Worm (Caenorhabditis elegans) whole organism, L4 larva: Measurements from ENCODE around the gene ddx-19.
A peak's percentile ranks its signal among the peaks of the same experiment; 100 is the strongest.

Source experiments
- F26F4.8 ChIP-seq: fragments of 200-800 bp; sonication (Bioruptor generic); conservative IDR thresholded peaks from 2 replicates; pipeline ENCODE4 v1.3.6; 2022; ENCODE audit warnings: missing genetic modification characterization, missing compliant biosample characterization
- F37D6.2 ChIP-seq: sonication (generic microtip); optimal IDR thresholded peaks from 2 replicates; lab custom pipeline; 2016; ENCODE audit warnings: mild to moderate bottlenecking, missing genetic modification characterization, missing compliant biosample characterization
- R02D3.7 ChIP-seq: fragments of 150-350 bp; sonication (generic microtip); optimal IDR thresholded peaks from 3 replicates; lab custom pipeline; 2014; ENCODE audit warnings: missing biosample characterization, missing genetic modification characterization
- T26A8.4 ChIP-seq: fragments of 200-800 bp; sonication (Bioruptor generic); IDR thresholded peaks from 2 replicates; pipeline ENCODE4 v1.3.6; 2022; ENCODE audit warnings: missing genetic modification characterization, missing compliant biosample characterization
- Y75B8A.6 ChIP-seq: fragments of 200-800 bp; sonication (Bioruptor generic); IDR thresholded peaks from 2 replicates; pipeline ENCODE4 v1.3.6; 2022; ENCODE audit warnings: missing genetic modification reagents, missing genetic modification characterization, missing compliant biosample characterization
- ZK337.2 ChIP-seq: fragments of 200-800 bp; sonication (Bioruptor generic); IDR thresholded peaks from 2 replicates; pipeline ENCODE4 v1.3.6; 2022; ENCODE audit warnings: missing genetic modification reagents, missing genetic modification characterization, missing compliant biosample characterization
- aly-2 ChIP-seq: sonication (generic microtip); optimal IDR thresholded peaks from 2 replicates; lab custom pipeline; 2018; ENCODE audit warnings: missing biosample characterization, missing genetic modification characterization
- attf-4 ChIP-seq: sonication (generic microtip); optimal IDR thresholded peaks from 3 replicates; lab custom pipeline; 2017; ENCODE audit warnings: missing biosample characterization, missing genetic modification characterization
- ceh-20 ChIP-seq: fragments of 200-800 bp; sonication (Bioruptor generic); IDR thresholded peaks from 2 replicates; pipeline ENCODE4 v1.3.6; 2022; ENCODE audit warnings: missing genetic modification reagents, missing genetic modification characterization, missing compliant biosample characterization
- ces-1 ChIP-seq: fragments of 150-350 bp; sonication (generic microtip); optimal IDR thresholded peaks from 4 replicates; lab custom pipeline; 2014; ENCODE audit warnings: missing biosample characterization, missing genetic modification reagents, missing genetic modification characterization
- daf-16 ChIP-seq, 3 experiments: sonication (generic microtip); optimal IDR thresholded peaks; 2 replicates each; lab custom pipeline; 2016 to 2017; ENCODE audit warnings: missing genetic modification characterization in 3 of 3, missing genetic modification reagents in 3 of 3, mild to moderate bottlenecking in 2 of 3, missing compliant biosample characterization in 2 of 3, missing biosample characterization in 1 of 3, moderate library complexity in 1 of 3
- dmd-6 ChIP-seq: fragments of 200-800 bp; sonication (Bioruptor generic); IDR thresholded peaks from 2 replicates; pipeline ENCODE4 v1.3.6; 2022; ENCODE audit warnings: missing genetic modification reagents, missing genetic modification characterization, missing compliant biosample characterization
- duxl-1 ChIP-seq: sonication (generic microtip); optimal IDR thresholded peaks from 2 replicates; lab custom pipeline; 2016; ENCODE audit warnings: mild to moderate bottlenecking, missing genetic modification characterization, moderate library complexity, missing compliant biosample characterization; ENCODE audit not compliant: poor library complexity
- dve-1 ChIP-seq: sonication (generic microtip); optimal IDR thresholded peaks from 2 replicates; lab custom pipeline; 2017; ENCODE audit warnings: antibody characterized with exemption, mild to moderate bottlenecking, missing genetic modification characterization, missing compliant biosample characterization; ENCODE audit not compliant: insufficient read depth
- egl-27 ChIP-seq: sonication (generic microtip); optimal IDR thresholded peaks from 3 replicates; lab custom pipeline; 2017; ENCODE audit warnings: missing biosample characterization, missing genetic modification reagents, missing genetic modification characterization
- egl-43 ChIP-seq: fragments of 200-800 bp; sonication (Bioruptor generic); IDR thresholded peaks from 2 replicates; pipeline ENCODE4 v1.3.6; 2022; ENCODE audit warnings: missing genetic modification reagents, missing genetic modification characterization, missing compliant biosample characterization
- hlh-11 ChIP-seq: fragments of 200-800 bp; sonication (Bioruptor generic); optimal IDR thresholded peaks from 2 replicates; lab custom pipeline; 2018; ENCODE audit warnings: mild to moderate bottlenecking, missing genetic modification characterization, missing compliant biosample characterization
- jun-1 ChIP-seq: fragments of 150-350 bp; optimal IDR thresholded peaks from 2 replicates; lab custom pipeline; 2014; ENCODE audit warnings: missing biosample characterization, missing genetic modification reagents, missing genetic modification characterization
- lin-29 ChIP-seq: fragments of 200-800 bp; sonication (Bioruptor generic); IDR thresholded peaks from 2 replicates; pipeline ENCODE4 v1.3.6; 2022; ENCODE audit warnings: missing genetic modification reagents, missing genetic modification characterization, missing compliant biosample characterization
- lin-38 ChIP-seq: fragments of 200-800 bp; sonication (Bioruptor generic); IDR thresholded peaks from 2 replicates; pipeline ENCODE4 v1.3.6; 2022; ENCODE audit warnings: missing genetic modification reagents, missing genetic modification characterization, missing compliant biosample characterization
- lin-39 ChIP-seq: fragments of 150-350 bp; optimal IDR thresholded peaks from 2 replicates; lab custom pipeline; 2014; ENCODE audit warnings: missing biosample characterization, missing genetic modification reagents, missing genetic modification characterization
- mdl-1 ChIP-seq, 2 experiments: fragments of 150-350 bp in 1 of 2; sonication (generic microtip) in 1 of 2; optimal IDR thresholded peaks; 2 replicates each; lab custom pipeline; 2014 to 2017; ENCODE audit warnings: missing biosample characterization in 2 of 2, missing genetic modification characterization in 2 of 2
- mes-2 ChIP-seq: sonication (generic microtip); optimal IDR thresholded peaks from 2 replicates; lab custom pipeline; 2016; ENCODE audit warnings: missing genotype, mild to moderate bottlenecking, missing genetic modification characterization, missing compliant biosample characterization; ENCODE audit not compliant: poor library complexity, severe bottlenecking
- nhr-10 ChIP-seq: fragments of 150-350 bp; optimal IDR thresholded peaks from 2 replicates; lab custom pipeline; 2014; ENCODE audit warnings: missing biosample characterization, missing genetic modification characterization
- nhr-102 ChIP-seq: sonication (generic microtip); optimal IDR thresholded peaks from 2 replicates; lab custom pipeline; 2016; ENCODE audit warnings: mild to moderate bottlenecking, missing genetic modification characterization, moderate library complexity, missing compliant biosample characterization
- nhr-11 ChIP-seq: fragments of 150-350 bp; optimal IDR thresholded peaks from 2 replicates; lab custom pipeline; 2014; ENCODE audit warnings: missing biosample characterization, missing genetic modification characterization
- sdz-12 ChIP-seq: fragments of 200-800 bp; sonication (Bioruptor generic); optimal IDR thresholded peaks from 2 replicates; lab custom pipeline; 2018; ENCODE audit warnings: mild to moderate bottlenecking, missing genetic modification characterization, missing compliant biosample characterization
- snpc-1.2 ChIP-seq: fragments of 200-800 bp; sonication (Bioruptor generic); IDR thresholded peaks from 2 replicates; pipeline ENCODE4 v1.3.6; 2022; ENCODE audit warnings: missing genetic modification reagents, missing genetic modification characterization, missing compliant biosample characterization
- snpc-4 ChIP-seq: fragments of 150-350 bp; optimal IDR thresholded peaks from 2 replicates; lab custom pipeline; 2014; ENCODE audit warnings: missing biosample characterization, missing genetic modification characterization
- spr-3 ChIP-seq: fragments of 200-800 bp; sonication (Bioruptor generic); optimal IDR thresholded peaks from 2 replicates; lab custom pipeline; 2018; ENCODE audit warnings: mild to moderate bottlenecking, missing genetic modification characterization, missing compliant biosample characterization
- tra-1 ChIP-seq: fragments of 200-800 bp; sonication (Bioruptor generic); IDR thresholded peaks from 2 replicates; pipeline ENCODE4 v1.3.6; 2022; ENCODE audit warnings: missing genetic modification reagents, missing genetic modification characterization, missing compliant biosample characterization
- unc-39 ChIP-seq: sonication (generic microtip); optimal IDR thresholded peaks from 2 replicates; lab custom pipeline; 2017; ENCODE audit warnings: missing biosample characterization, missing genetic modification characterization
- unc-62 ChIP-seq, 3 experiments: fragments of 150-350 bp in 1 of 3; sonication (generic microtip); optimal IDR thresholded peaks in 2 of 3; peaks in 1 of 3; 1 replicate in 1 of 3; 2 replicates in 2 of 3; lab custom pipeline; 2014 to 2017; ENCODE audit warnings: missing biosample characterization in 3 of 3, missing genetic modification characterization in 3 of 3, missing genetic modification reagents in 3 of 3, missing genotype in 1 of 3
- ztf-7 ChIP-seq: fragments of 150-350 bp; optimal IDR thresholded peaks from 2 replicates; lab custom pipeline; 2014; ENCODE audit warnings: missing biosample characterization, missing genetic modification characterization

ddx-19 gene

ce11 chrII:8903871-8904270, 19.2 kb downstream of the ddx-19 start:
- TF ChIP-seq F37D6.2 (tag; lab: Kevin White, UChicago) (no peak), mdl-1 (tag; optimal IDR thresholded peaks at IDR 0.05; lab: Kevin White, UChicago) (no peak), attf-4 (no peak), unc-62 (GFP tag; optimal IDR thresholded peaks at IDR 0.05 in 1 of 2; lab: Kevin White, UChicago) (peak in 1 of 2 experiments; percentile 96), unc-62 (tag; optimal IDR thresholded peaks at IDR 0.05; lab: Kevin White, UChicago) (no peak), mes-2 (tag; lab: Kevin White, UChicago) (no peak), ces-1 (GFP tag; lab: Kevin White, UChicago) (no peak), Y75B8A.6 (no peak)

DNA sequence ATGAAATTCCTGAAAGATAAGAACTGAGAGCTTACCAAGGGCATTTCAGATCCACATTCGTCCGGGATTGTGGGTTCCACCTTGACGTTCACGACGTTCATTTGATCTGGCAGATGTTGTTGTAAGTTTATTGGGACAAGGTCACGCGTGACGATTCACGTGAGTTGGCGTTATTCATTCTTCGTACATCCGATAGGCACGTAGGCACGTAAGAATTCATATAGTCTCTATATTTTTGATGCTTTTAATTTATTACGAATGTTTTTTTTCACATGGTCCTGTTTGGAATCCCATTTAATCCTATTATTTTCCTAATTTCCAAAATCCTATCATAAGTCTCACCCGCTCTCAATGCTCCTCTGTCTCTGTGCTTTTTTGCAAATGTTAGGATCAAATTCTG, 27.2 kb downstream of the ddx-19 start, which contains the start of gene B0457.4:
Gene B0457.4 (minus strand): TSS at position 101 of the 400 bp plus-strand sequence.
- no peak for TF ChIP-seq ztf-7
- no peak for TF ChIP-seq aly-2 (tag; lab: Kevin White, UChicago)
- no peak for TF ChIP-seq egl-27 (tag; lab: Kevin White, UChicago)
- no peak for TF ChIP-seq mdl-1 (tag; optimal IDR thresholded peaks at IDR 0.05; lab: Kevin White, UChicago)
- no peak for TF ChIP-seq lin-39 (tag; lab: Kevin White, UChicago)
- no peak for TF ChIP-seq F37D6.2 (tag; lab: Kevin White, UChicago)
- no peak for TF ChIP-seq daf-16 (GFP tag; optimal IDR thresholded peaks at IDR 0.05; lab: Kevin White, UChicago)
- no peak for TF ChIP-seq daf-16 (tag; optimal IDR thresholded peaks at IDR 0.05; lab: Kevin White, UChicago)
- no peak for TF ChIP-seq hlh-11
- no peak for TF ChIP-seq lin-38 (GFP tag; lab: Robert Waterston, UW)
- no peak for TF ChIP-seq unc-39
- no peak for TF ChIP-seq Y75B8A.6
- no peak for TF ChIP-seq spr-3 (GFP tag; lab: Kevin White, UChicago)
- no peak for TF ChIP-seq nhr-11 (tag; lab: Kevin White, UChicago)

- TF ChIP-seq nhr-10 (tag; lab: Kevin White, UChicago): no peak
- TF ChIP-seq ZK337.2 (GFP tag; lab: Robert Waterston, UW): no peak
- no peak for TF ChIP-seq dmd-6 (GFP tag; lab: Robert Waterston, UW)
- TF ChIP-seq sdz-12: no peak
- no peak for TF ChIP-seq lin-29 (GFP tag; lab: Robert Waterston, UW)
- no peak for TF ChIP-seq snpc-1.2 (GFP tag; lab: Robert Waterston, UW)
- TF ChIP-seq F26F4.8: no peak
- no peak for TF ChIP-seq T26A8.4 (GFP tag; lab: Robert Waterston, UW)
These were observed 27.9 kb downstream of the ddx-19 start for ce11 chrII:8912523-8913017.

- TF ChIP-seq jun-1 (tag; lab: Kevin White, UChicago): no peak
- peak; percentile 15 for TF ChIP-seq dve-1 (tag; lab: Kevin White, UChicago)
- TF ChIP-seq ceh-20 (GFP tag; lab: Robert Waterston, UW): peak; percentile 68; the same call in 1 of the 2 replicates
- TF ChIP-seq dmd-6 (GFP tag; lab: Robert Waterston, UW): peak; percentile 89
- TF ChIP-seq tra-1 (GFP tag; lab: Robert Waterston, UW): peak; percentile 47; the same call in 1 of the 2 replicates
- TF ChIP-seq egl-43 (GFP tag; lab: Robert Waterston, UW): no peak
- TF ChIP-seq, all 104 proteins: peak for 4
These were observed 30.0 kb downstream of the ddx-19 start for ce11 chrII:8914654-8915053.

DNA sequence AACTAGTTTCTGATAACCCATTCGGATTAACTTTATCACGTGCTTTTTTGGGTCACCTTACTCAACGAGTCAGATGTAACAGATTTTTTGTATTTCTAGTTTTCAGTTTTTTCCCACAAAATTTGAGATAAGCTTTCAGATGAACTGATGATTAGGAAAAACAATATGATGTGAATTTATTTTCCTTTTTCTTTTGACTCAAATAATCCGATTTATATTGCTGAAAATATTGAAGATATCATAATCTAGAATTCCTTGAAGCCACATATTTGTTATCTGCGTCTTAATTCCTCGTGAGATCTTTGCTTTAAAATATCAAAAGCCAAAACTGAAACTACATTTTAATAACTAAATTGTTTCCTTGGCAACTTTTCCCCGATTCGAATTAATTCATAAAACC, 32.0 kb downstream of the ddx-19 start:
- TF ChIP-seq dve-1 (tag; lab: Kevin White, UChicago): no peak
- TF ChIP-seq nhr-102 (tag; lab: Kevin White, UChicago): no peak
- TF ChIP-seq R02D3.7: no peak
- no peak for TF ChIP-seq duxl-1 (tag; lab: Kevin White, UChicago)
- no peak for TF ChIP-seq snpc-4 (tag; lab: Kevin White, UChicago)
- no peak for TF ChIP-seq mdl-1 (tag; optimal IDR thresholded peaks at IDR 0.05; lab: Kevin White, UChicago)
